Worm (Caenorhabditis elegans) whole organism, L1 larva: ENCODE results near the gene H32C10.1.
A peak's percentile ranks its signal among the peaks of the same experiment; 100 is the strongest.

Source experiments
- C04F5.9 ChIP-seq: sonication (generic microtip); optimal IDR thresholded peaks from 2 replicates; lab custom pipeline; 2016; ENCODE audit warnings: missing genetic modification characterization, missing compliant biosample characterization
- aha-1 ChIP-seq: fragments of 150-350 bp; optimal IDR thresholded peaks from 2 replicates; lab custom pipeline; 2014; ENCODE audit warnings: missing biosample characterization, missing genetic modification characterization
- ama-1 ChIP-seq: fragments of 150-350 bp; optimal IDR thresholded peaks from 2 replicates; lab custom pipeline; 2014
- blmp-1 ChIP-seq: fragments of 150-350 bp; optimal IDR thresholded peaks from 2 replicates; lab custom pipeline; 2014; ENCODE audit warnings: missing biosample characterization, missing genetic modification characterization
- ceh-8 ChIP-seq: fragments of 200-800 bp; sonication (Bioruptor generic); optimal IDR thresholded peaks from 2 replicates; lab custom pipeline; 2018; ENCODE audit warnings: mild to moderate bottlenecking, missing genetic modification characterization, moderate library complexity, missing compliant biosample characterization
- ceh-82 ChIP-seq, 3 experiments: fragments of 150-350 bp in 1 of 3; sonication (generic microtip) in 2 of 3; optimal IDR thresholded peaks; 2 replicates each; lab custom pipeline; 2014 to 2017; ENCODE audit warnings: missing biosample characterization in 3 of 3, missing genetic modification characterization in 3 of 3
- ces-1 ChIP-seq: fragments of 150-350 bp; optimal IDR thresholded peaks from 2 replicates; lab custom pipeline; 2014; ENCODE audit warnings: missing biosample characterization, missing genetic modification reagents, missing genetic modification characterization
- dsc-1 ChIP-seq: sonication (generic microtip); optimal IDR thresholded peaks from 2 replicates; lab custom pipeline; 2016; ENCODE audit warnings: mild to moderate bottlenecking, missing genetic modification characterization, missing compliant biosample characterization
- efl-1 ChIP-seq, 4 experiments: fragments of 150-350 bp; optimal IDR thresholded peaks in 3 of 4; peaks in 1 of 4; 1 replicate in 1 of 4; 2 replicates in 3 of 4; lab custom pipeline; 2014; ENCODE audit warnings: missing biosample characterization in 2 of 4, missing genetic modification characterization in 2 of 4, missing genetic modification reagents in 2 of 4
- egl-27 ChIP-seq, 2 experiments: fragments of 150-350 bp in 1 of 2; sonication (generic microtip); optimal IDR thresholded peaks; 3 replicates each; lab custom pipeline; 2017 to 2018; ENCODE audit warnings: missing biosample characterization in 2 of 2, missing genetic modification characterization in 2 of 2, missing genetic modification reagents in 2 of 2
- fkh-10 ChIP-seq: sonication (generic microtip); optimal IDR thresholded peaks from 2 replicates; lab custom pipeline; 2017; ENCODE audit warnings: missing biosample characterization, missing genetic modification reagents, missing genetic modification characterization
- fkh-8 ChIP-seq: sonication (generic microtip); optimal IDR thresholded peaks from 2 replicates; lab custom pipeline; 2016; ENCODE audit warnings: mild to moderate bottlenecking, missing genetic modification characterization, missing compliant biosample characterization
- hlh-17 ChIP-seq: fragments of 200-800 bp; sonication (Bioruptor generic); optimal IDR thresholded peaks from 2 replicates; lab custom pipeline; 2018; ENCODE audit warnings: missing genetic modification characterization, mild to moderate bottlenecking, missing compliant biosample characterization, moderate library complexity, borderline replicate concordance
- hpl-2 ChIP-seq: fragments of 150-350 bp; optimal IDR thresholded peaks from 2 replicates; lab custom pipeline; 2014; ENCODE audit warnings: missing biosample characterization, missing genetic modification reagents, missing genetic modification characterization
- irx-1 ChIP-seq: sonication (generic microtip); optimal IDR thresholded peaks from 2 replicates; lab custom pipeline; 2016; ENCODE audit warnings: missing genetic modification characterization, missing compliant biosample characterization
- isw-1 ChIP-seq: fragments of 200-800 bp; sonication (Bioruptor generic); IDR thresholded peaks from 2 replicates; pipeline ENCODE4 v1.3.6; 2022; ENCODE audit warnings: missing genetic modification characterization, missing compliant biosample characterization
- lin-13 ChIP-seq: fragments of 150-350 bp; optimal IDR thresholded peaks from 2 replicates; lab custom pipeline; 2014; ENCODE audit warnings: missing biosample characterization, missing genetic modification reagents, missing genetic modification characterization
- lin-15B ChIP-seq: fragments of 150-350 bp; sonication (generic microtip); optimal IDR thresholded peaks from 3 replicates; lab custom pipeline; 2014; ENCODE audit warnings: missing biosample characterization, missing genetic modification characterization
- lin-35 ChIP-seq, 2 experiments: fragments of 150-350 bp; optimal IDR thresholded peaks; 2 replicates each; lab custom pipeline; 2014; ENCODE audit warnings: missing biosample characterization in 2 of 2, missing genetic modification characterization in 2 of 2, missing genetic modification reagents in 2 of 2
- lsy-2 ChIP-seq, 2 experiments: fragments of 150-350 bp; optimal IDR thresholded peaks; 2 replicates each; lab custom pipeline; 2014; ENCODE audit warnings: missing biosample characterization in 2 of 2, missing genetic modification characterization in 2 of 2
- mdl-1 ChIP-seq, 2 experiments: fragments of 150-350 bp; optimal IDR thresholded peaks; 2 replicates each; lab custom pipeline; 2014 to 2017; ENCODE audit warnings: missing biosample characterization in 2 of 2, missing genetic modification characterization in 2 of 2, inconsistent platforms in 1 of 2
- mef-2 ChIP-seq: fragments of 150-350 bp; optimal IDR thresholded peaks from 2 replicates; lab custom pipeline; 2014; ENCODE audit warnings: missing biosample characterization, missing genetic modification characterization
- nhr-11 ChIP-seq: fragments of 150-350 bp; optimal IDR thresholded peaks from 2 replicates; lab custom pipeline; 2014; ENCODE audit warnings: missing biosample characterization, missing genetic modification characterization
- nhr-12 ChIP-seq: sonication (generic microtip); optimal IDR thresholded peaks from 2 replicates; lab custom pipeline; 2017; ENCODE audit warnings: missing biosample characterization, missing genetic modification characterization
- nhr-76 ChIP-seq: sonication (generic microtip); optimal IDR thresholded peaks from 2 replicates; lab custom pipeline; 2017; ENCODE audit warnings: missing biosample characterization, missing genetic modification characterization
- pax-3 ChIP-seq: fragments of 200-800 bp; sonication (Bioruptor generic); optimal IDR thresholded peaks from 2 replicates; lab custom pipeline; 2018; ENCODE audit warnings: mild to moderate bottlenecking, missing genetic modification characterization, moderate library complexity, missing compliant biosample characterization
- pqm-1 ChIP-seq: sonication (generic microtip); optimal IDR thresholded peaks from 3 replicates; lab custom pipeline; 2017; ENCODE audit warnings: missing biosample characterization, missing genetic modification characterization
- skn-1 ChIP-seq: fragments of 150-350 bp; optimal IDR thresholded peaks from 2 replicates; lab custom pipeline; 2014; ENCODE audit warnings: missing biosample characterization, missing genetic modification characterization
- snu-23 ChIP-seq: sonication (generic microtip); optimal IDR thresholded peaks from 2 replicates; lab custom pipeline; 2016; ENCODE audit warnings: missing genetic modification characterization, missing compliant biosample characterization
- sox-4 ChIP-seq: sonication (generic microtip); optimal IDR thresholded peaks from 2 replicates; lab custom pipeline; 2016; ENCODE audit warnings: missing genetic modification characterization, missing compliant biosample characterization
- sptf-1 ChIP-seq: fragments of 150-350 bp; optimal IDR thresholded peaks from 2 replicates; lab custom pipeline; 2014; ENCODE audit warnings: missing biosample characterization, missing genetic modification characterization
- sup-37 ChIP-seq: fragments of 200-800 bp; sonication (Bioruptor generic); optimal IDR thresholded peaks from 2 replicates; lab custom pipeline; 2018; ENCODE audit warnings: mild to moderate bottlenecking, missing genetic modification characterization, missing compliant biosample characterization
- tlp-1 ChIP-seq: fragments of 150-350 bp; optimal IDR thresholded peaks from 2 replicates; lab custom pipeline; 2014; ENCODE audit warnings: missing biosample characterization, missing genetic modification characterization
- unc-130 ChIP-seq: fragments of 150-350 bp; optimal IDR thresholded peaks from 2 replicates; lab custom pipeline; 2017; ENCODE audit warnings: missing biosample characterization, missing genetic modification characterization, inconsistent platforms
- unc-62 ChIP-seq: fragments of 150-350 bp; optimal IDR thresholded peaks from 2 replicates; lab custom pipeline; 2014; ENCODE audit warnings: missing biosample characterization, missing genetic modification reagents, missing genetic modification characterization
- unc-86 ChIP-seq: sonication (generic microtip); optimal IDR thresholded peaks from 2 replicates; lab custom pipeline; 2016; ENCODE audit warnings: missing genetic modification characterization, missing compliant biosample characterization
- zag-1 ChIP-seq: fragments of 150-350 bp; optimal IDR thresholded peaks from 2 replicates; lab custom pipeline; 2014; ENCODE audit warnings: missing biosample characterization, missing genetic modification characterization
- zip-4 ChIP-seq: fragments of 200-800 bp; sonication (Bioruptor generic); optimal IDR thresholded peaks from 2 replicates; lab custom pipeline; 2018; ENCODE audit warnings: mild to moderate bottlenecking, missing genetic modification characterization, moderate library complexity, missing compliant biosample characterization
- ztf-4 ChIP-seq: fragments of 150-350 bp; optimal IDR thresholded peaks from 2 replicates; lab custom pipeline; 2014; ENCODE audit warnings: missing biosample characterization, missing genetic modification characterization

H32C10.1 gene

DNA sequence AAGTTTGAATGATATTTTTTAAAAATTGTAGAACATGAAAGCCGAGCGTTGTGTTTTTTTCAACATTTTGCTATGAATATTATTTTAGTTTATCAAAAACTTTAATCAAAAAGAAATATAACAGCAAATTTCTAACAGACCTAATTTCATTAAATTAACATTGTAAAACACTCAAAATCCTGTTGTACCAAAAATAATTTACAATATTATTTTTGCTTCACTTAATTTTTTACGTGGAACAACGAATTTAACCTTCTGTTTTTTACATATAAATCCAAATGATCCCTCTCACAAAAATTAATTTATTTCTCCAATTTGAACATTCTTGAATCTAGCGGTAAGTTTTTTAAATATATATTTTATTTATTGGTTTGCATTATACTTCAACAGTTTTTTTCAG lies at the start of gene H32C10.1:
Gene H32C10.1, plus strand, starts transcription at position 301 of the 400 bp plus-strand sequence.
- no peak for TF ChIP-seq sup-37 (GFP tag; lab: Kevin White, UChicago)
- no peak for TF ChIP-seq egl-27 (tag; optimal IDR thresholded peaks at IDR 0.05; lab: Kevin White, UChicago)
- no peak for TF ChIP-seq isw-1 (GFP tag; lab: Robert Waterston, UW)
- TF ChIP-seq lin-35 (GFP tag; optimal IDR thresholded peaks at IDR 0.05; lab: Kevin White, UChicago): no peak
- TF ChIP-seq pqm-1 (tag; lab: Kevin White, UChicago): no peak
- TF ChIP-seq pax-3: no peak
- TF ChIP-seq tlp-1 (tag; lab: Kevin White, UChicago): no peak

DNA sequence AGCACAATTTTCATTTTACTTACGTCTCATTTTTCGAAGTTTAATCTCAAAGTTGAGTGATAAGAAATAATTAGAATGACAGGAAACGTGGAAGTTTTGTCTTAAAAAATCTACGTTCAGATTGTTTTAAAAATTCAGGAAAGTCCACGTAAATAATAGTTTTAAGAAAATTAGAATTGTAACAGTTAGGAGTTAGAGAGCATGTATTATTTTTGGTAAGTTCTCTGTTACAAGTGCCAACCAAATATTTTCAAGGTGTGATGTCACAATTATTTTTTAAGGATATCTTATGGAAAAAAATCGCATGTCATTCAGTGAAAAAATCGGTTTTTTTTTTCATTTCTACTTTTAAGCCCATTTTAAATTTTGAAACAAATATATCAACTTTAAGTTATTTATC lies 49.6 kb upstream of the H32C10.1 start, which contains the start of gene H04M03.11:
Gene H04M03.11, minus strand, starts transcription at position 101 of the 400 bp plus-strand sequence.
- TF ChIP-seq isw-1 (GFP tag; lab: Robert Waterston, UW) (no peak), sox-4 (tag; lab: Kevin White, UChicago) (no peak), C04F5.9 (tag; lab: Kevin White, UChicago) (no peak), zip-4 (GFP tag; lab: Kevin White, UChicago) (no peak), tlp-1 (tag; lab: Kevin White, UChicago) (no peak), nhr-11 (tag; lab: Kevin White, UChicago) (no peak), mdl-1 (tag; optimal IDR thresholded peaks at IDR 0.05; lab: Kevin White, UChicago) (no peak)

DNA sequence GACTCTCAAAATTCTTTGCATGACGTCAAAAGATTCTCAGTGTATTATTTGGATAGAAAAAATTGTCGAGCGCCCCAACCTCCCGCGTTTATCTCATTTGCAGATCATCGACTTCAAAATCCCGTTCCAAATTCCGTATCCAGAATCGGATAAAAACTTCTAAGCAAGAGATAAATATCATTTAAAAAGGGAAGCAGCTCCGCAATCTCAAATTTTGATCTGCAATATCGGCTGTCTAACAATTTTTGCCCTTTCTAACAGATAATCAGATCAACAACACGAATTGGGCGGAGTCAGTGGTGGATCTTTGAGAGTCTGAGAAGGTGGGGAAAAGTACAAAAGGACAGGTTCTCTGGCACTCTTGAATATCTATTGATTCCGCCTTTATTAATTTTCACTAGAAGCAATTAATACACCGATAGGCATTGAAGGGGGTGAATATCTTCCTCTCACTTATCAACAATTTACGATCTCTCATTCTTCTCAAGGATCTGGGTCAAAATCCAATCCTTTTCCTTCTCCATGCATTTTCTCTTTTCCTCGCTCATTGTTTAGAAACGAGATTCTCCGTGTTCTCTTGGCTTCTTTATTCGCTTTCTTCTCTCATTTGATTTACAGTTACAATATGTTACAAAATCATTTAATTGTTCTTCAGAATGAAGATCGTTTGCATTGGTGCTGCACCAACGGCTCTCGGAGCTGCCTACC lies 48.8 kb upstream of the H32C10.1 start, which contains the start of gene glf-1:
Gene glf-1, plus strand, starts transcription at position 656 of the 708 bp plus-strand sequence.
- TF ChIP-seq unc-86 (no peak), blmp-1 (tag; lab: Kevin White, UChicago) (peak; percentile 91)
- TF ChIP-seq, all 84 proteins: peak for 1

ce11 chrIV:5886605-5887004 lies 47.5 kb upstream of the H32C10.1 start:
- TF ChIP-seq efl-1 (optimal IDR thresholded peaks at IDR 0.05; lab: Kevin White, UChicago): no peak
- TF ChIP-seq efl-1 (GFP tag; optimal IDR thresholded peaks at IDR 0.05 in 1 of 2; lab: Kevin White, UChicago): peak in 1 of 2 experiments; percentile 63
- peak; percentile 55 for TF ChIP-seq blmp-1 (tag; lab: Kevin White, UChicago)
- no peak for TF ChIP-seq fkh-8
- TF ChIP-seq unc-62: no peak

- TF ChIP-seq unc-130 (tag; lab: Kevin White, UChicago): no peak
- TF ChIP-seq ceh-8 (GFP tag; lab: Kevin White, UChicago): no peak
- no peak for TF ChIP-seq skn-1 (tag; lab: Kevin White, UChicago)
- no peak for TF ChIP-seq sptf-1 (tag; lab: Kevin White, UChicago)
- TF ChIP-seq ama-1: no peak
- no peak for TF ChIP-seq unc-86
- no peak for TF ChIP-seq irx-1 (tag; lab: Kevin White, UChicago)
- TF ChIP-seq dsc-1: no peak
- TF ChIP-seq lsy-2 (tag; optimal IDR thresholded peaks at IDR 0.05; lab: Kevin White, UChicago): no peak
- TF ChIP-seq egl-27 (tag; optimal IDR thresholded peaks at IDR 0.05; lab: Kevin White, UChicago): no peak
- no peak for TF ChIP-seq hpl-2 (GFP tag; lab: Kevin White, UChicago)
- TF ChIP-seq hlh-17: no peak
- TF ChIP-seq mef-2 (tag; lab: Kevin White, UChicago): no peak
These were observed 42.9 kb upstream of the H32C10.1 start, which contains the start of gene H04M03.3 for ce11 chrIV:5891265-5891664. Gene H04M03.3, plus strand, starts transcription at chrIV:5891565.

DNA sequence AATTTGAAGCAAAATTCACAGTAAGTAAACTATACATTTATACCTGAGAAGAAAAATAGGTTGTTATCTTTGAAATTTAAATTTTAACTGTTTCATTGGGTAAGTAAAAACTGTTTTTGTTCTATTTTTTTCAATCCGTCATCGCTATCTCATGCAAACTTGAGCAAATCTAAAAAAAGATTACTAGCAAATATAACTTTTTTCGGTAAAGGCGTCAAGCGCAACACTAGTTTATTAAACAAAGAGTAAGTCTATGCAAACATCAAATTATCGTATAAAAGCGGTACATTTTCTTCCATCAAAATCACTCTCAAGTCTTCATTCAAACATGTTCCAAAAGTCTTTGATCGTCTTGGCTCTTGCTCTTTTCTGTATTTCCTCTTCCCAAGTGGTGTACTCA lies 39.0 kb upstream of the H32C10.1 start, which contains the start of gene nspb-6:
Gene nspb-6, plus strand, starts transcription at position 301 of the 400 bp plus-strand sequence.
- TF ChIP-seq zag-1 (tag; lab: Kevin White, UChicago): no peak
- no peak for TF ChIP-seq nhr-12 (tag; lab: Kevin White, UChicago)
- no peak for TF ChIP-seq lin-13
- no peak for TF ChIP-seq ceh-82 (tag; optimal IDR thresholded peaks at IDR 0.05; lab: Kevin White, UChicago)
- TF ChIP-seq aha-1 (tag; lab: Kevin White, UChicago): no peak
- no peak for TF ChIP-seq ztf-4 (tag; lab: Kevin White, UChicago)
- no peak for TF ChIP-seq irx-1 (tag; lab: Kevin White, UChicago)
- no peak for TF ChIP-seq fkh-10
- TF ChIP-seq nhr-76: no peak
- TF ChIP-seq blmp-1 (tag; lab: Kevin White, UChicago): no peak
- TF ChIP-seq lsy-2 (tag; optimal IDR thresholded peaks at IDR 0.05; lab: Kevin White, UChicago): no peak
- TF ChIP-seq efl-1 (optimal IDR thresholded peaks at IDR 0.05; lab: Kevin White, UChicago): no peak
- TF ChIP-seq efl-1 (GFP tag; optimal IDR thresholded peaks at IDR 0.05 in 1 of 2; lab: Kevin White, UChicago): no peak
- no peak for TF ChIP-seq snu-23 (GFP tag; lab: Kevin White, UChicago)
- no peak for TF ChIP-seq lin-15B (tag; lab: Kevin White, UChicago)
- TF ChIP-seq ces-1 (GFP tag; lab: Kevin White, UChicago): no peak
- no peak for TF ChIP-seq C04F5.9 (tag; lab: Kevin White, UChicago)
